Worm (Caenorhabditis elegans): Measurements from ENCODE around the gene prx-19.
A peak's percentile ranks its signal among the peaks of the same experiment; 100 is the strongest.

The prx-19 gene

ce11 chrIII:8772428-8773027 lies 36.6 kb downstream of the prx-19 start (continued):
- TF ChIP-seq alr-1 (tag; optimal IDR thresholded peaks at IDR 0.05) (no peak), unc-55 (GFP tag; optimal IDR thresholded peaks at IDR 0.05) (peak; percentile 1), nhr-11 (tag; optimal IDR thresholded peaks at IDR 0.05) (no peak), unc-39 (tag; optimal IDR thresholded peaks at IDR 0.05) (no peak), peb-1 (tag; optimal IDR thresholded peaks at IDR 0.05) (no peak), lin-13 (GFP tag; optimal IDR thresholded peaks at IDR 0.05) (no peak), ceh-82 (tag; optimal IDR thresholded peaks at IDR 0.05) (no peak), nhr-21 (tag; optimal IDR thresholded peaks at IDR 0.05) (peak; percentile 35), nhr-6 (tag; optimal IDR thresholded peaks at IDR 0.05) (no peak), F13H6.1 (tag; optimal IDR thresholded peaks at IDR 0.05) (no peak), crh-2 (tag; optimal IDR thresholded peaks at IDR 0.05) (peak; percentile 61), nhr-10 (tag; optimal IDR thresholded peaks at IDR 0.05) (no peak)

- TF ChIP-seq nhr-21 (tag; optimal IDR thresholded peaks at IDR 0.05): no peak
- no peak for TF ChIP-seq dmd-4 (tag; optimal IDR thresholded peaks at IDR 0.05)
- TF ChIP-seq nhr-10 (tag; optimal IDR thresholded peaks at IDR 0.05): no peak
- TF ChIP-seq unc-39 (tag; optimal IDR thresholded peaks at IDR 0.05): no peak
- TF ChIP-seq ceh-16 (tag; optimal IDR thresholded peaks at IDR 0.05): no peak
- no peak for TF ChIP-seq blmp-1 (tag; optimal IDR thresholded peaks at IDR 0.05; ENCODE audit: insufficient read depth)
- no peak for TF ChIP-seq alr-1 (tag; optimal IDR thresholded peaks at IDR 0.05)
- no peak for TF ChIP-seq elt-3 (tag; optimal IDR thresholded peaks at IDR 0.05)
- no peak for TF ChIP-seq R02D3.7 (tag; optimal IDR thresholded peaks at IDR 0.05)
- no peak for TF ChIP-seq elt-1 (tag; optimal IDR thresholded peaks at IDR 0.05)
- TF ChIP-seq lin-13 (GFP tag; optimal IDR thresholded peaks at IDR 0.05): no peak
- TF ChIP-seq nhr-6 (tag; optimal IDR thresholded peaks at IDR 0.05): no peak
- TF ChIP-seq ztf-1 (GFP tag; conservative IDR thresholded peaks at IDR 0.05): no peak
Measured at ce11 chrIII:8771851-8772250, 37.2 kb downstream of the prx-19 start, which contains the start of gene K02D10.3. Gene K02D10.3, minus strand, starts transcription at chrIII:8771951.

ce11 chrIII:8771162-8771561 lies 37.9 kb downstream of the prx-19 start, which contains the start of gene K02D10.2:
Gene K02D10.2, minus strand, starts transcription at chrIII:8771262.
- no peak for TF ChIP-seq ceh-82 (tag; optimal IDR thresholded peaks at IDR 0.05)
- no peak for TF ChIP-seq unc-39 (tag; optimal IDR thresholded peaks at IDR 0.05)
- TF ChIP-seq F13H6.1 (tag; optimal IDR thresholded peaks at IDR 0.05): no peak

- TF ChIP-seq lin-13 (GFP tag; optimal IDR thresholded peaks at IDR 0.05) (no peak), elt-1 (tag; optimal IDR thresholded peaks at IDR 0.05) (no peak), ceh-82 (tag; optimal IDR thresholded peaks at IDR 0.05) (no peak), ztf-1 (GFP tag; conservative IDR thresholded peaks at IDR 0.05) (no peak), nhr-25 (tag; optimal IDR thresholded peaks at IDR 0.05) (peak; percentile 48), sma-9 (GFP tag; optimal IDR thresholded peaks at IDR 0.05) (no peak), sma-9 (tag; optimal IDR thresholded peaks at IDR 0.05) (no peak)
Measured at ce11 chrIII:8770243-8770642, 38.9 kb downstream of the prx-19 start.

- TF ChIP-seq C34F6.9 (tag; optimal IDR thresholded peaks at IDR 0.05) (peak; percentile 12), ztf-11 (tag; optimal IDR thresholded peaks at IDR 0.05) (no peak), ama-1 (optimal IDR thresholded peaks at IDR 0.05) (peak; percentile 2)
Measured at ce11 chrIII:8769253-8769652, 39.8 kb downstream of the prx-19 start, which contains the start of gene K02D10.1. Gene K02D10.1, plus strand, starts transcription at chrIII:8769536.

- TF ChIP-seq gmeb-1 (tag; optimal IDR thresholded peaks at IDR 0.05) (peak; percentile 58), peb-1 (tag; optimal IDR thresholded peaks at IDR 0.05) (no peak), zag-1 (tag; optimal IDR thresholded peaks at IDR 0.05) (no peak), blmp-1 (tag; optimal IDR thresholded peaks at IDR 0.05; ENCODE audit: insufficient read depth) (peak; percentile 1), ZK546.5 (tag; optimal IDR thresholded peaks at IDR 0.05) (no peak), ztf-4 (tag; optimal IDR thresholded peaks at IDR 0.05) (no peak), nhr-77 (tag; optimal IDR thresholded peaks at IDR 0.05) (no peak), Y55F3AM.14 (GFP tag; optimal IDR thresholded peaks at IDR 0.05) (no peak), nhr-237 (tag; optimal IDR thresholded peaks at IDR 0.05) (no peak), elt-3 (tag; optimal IDR thresholded peaks at IDR 0.05) (no peak), unc-55 (GFP tag; optimal IDR thresholded peaks at IDR 0.05) (peak; percentile 73), ceh-82 (tag; optimal IDR thresholded peaks at IDR 0.05) (no peak), crh-2 (tag; optimal IDR thresholded peaks at IDR 0.05) (peak; percentile 38), lin-13 (GFP tag; optimal IDR thresholded peaks at IDR 0.05) (peak; percentile 48), alr-1 (tag; optimal IDR thresholded peaks at IDR 0.05) (no peak), R02D3.7 (tag; optimal IDR thresholded peaks at IDR 0.05) (no peak), nhr-12 (tag; optimal IDR thresholded peaks at IDR 0.05) (no peak), aly-2 (tag; optimal IDR thresholded peaks at IDR 0.05) (no peak), lin-39 (tag; optimal IDR thresholded peaks at IDR 0.05) (no peak), elt-1 (tag; optimal IDR thresholded peaks at IDR 0.05) (no peak), nhr-6 (tag; optimal IDR thresholded peaks at IDR 0.05) (no peak), mbf-1 (tag; optimal IDR thresholded peaks at IDR 0.05) (peak; percentile 16), sma-3 (GFP tag; optimal IDR thresholded peaks at IDR 0.05) (peak; percentile 41), dmd-4 (tag; optimal IDR thresholded peaks at IDR 0.05) (no peak), sem-4 (tag; optimal IDR thresholded peaks at IDR 0.05) (no peak), nhr-21 (tag; optimal IDR thresholded peaks at IDR 0.05) (no peak), nhr-129 (tag; optimal IDR thresholded peaks at IDR 0.05) (peak; percentile 49), nhr-10 (tag; optimal IDR thresholded peaks at IDR 0.05) (no peak), snpc-4 (tag; optimal IDR thresholded peaks at IDR 0.05) (no peak), unc-39 (tag; optimal IDR thresholded peaks at IDR 0.05) (no peak), nhr-11 (tag; optimal IDR thresholded peaks at IDR 0.05) (no peak)
Measured at ce11 chrIII:8767889-8768361, 41.2 kb downstream of the prx-19 start, which contains the start of gene mtss-1. Gene mtss-1, plus strand, starts transcription at chrIII:8768311.

All from whole organism, L2 larva.